Worm (Caenorhabditis elegans): ENCODE measurements around the gene ugt-23.

DNA sequence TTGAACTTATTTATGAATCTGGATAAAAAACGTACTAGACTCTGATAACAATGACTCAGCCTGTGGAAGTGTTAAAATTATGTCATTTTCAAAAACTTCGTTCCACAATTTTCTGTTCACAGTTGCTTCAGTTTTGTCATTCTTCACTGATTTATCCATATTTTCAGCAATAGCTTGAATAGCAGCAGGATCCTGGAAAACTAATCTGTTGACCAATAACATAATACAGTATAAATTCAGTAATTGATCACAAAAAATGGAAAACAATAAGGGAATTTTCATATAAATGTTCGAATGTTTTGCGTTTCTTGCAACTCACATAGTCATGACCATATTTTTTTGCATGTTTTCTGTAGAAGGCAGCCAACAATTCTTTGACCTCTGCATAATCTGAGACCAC is 23.6 kb upstream of the ugt-23 start:
- TF ChIP-seq nhr-102 (tag; optimal IDR thresholded peaks at IDR 0.05), result no peak
- TF ChIP-seq nhr-42 (GFP tag; IDR thresholded peaks at IDR 0.05), result no peak
- TF ChIP-seq nhr-77 (tag; optimal IDR thresholded peaks at IDR 0.05), result no peak
- TF ChIP-seq fos-1 (tag; optimal IDR thresholded peaks at IDR 0.05), result no peak
- TF ChIP-seq unc-39 (tag; optimal IDR thresholded peaks at IDR 0.05), result no peak
- TF ChIP-seq zag-1 (tag; optimal IDR thresholded peaks at IDR 0.05), result no peak
